Worm (Caenorhabditis elegans) whole organism, mixed stage, embryonic: ENCODE measurements around the gene ins-9.

Experiments
- blmp-1 ChIP-seq: fragments of 150-350 bp; optimal IDR thresholded peaks from 2 replicates; lab custom pipeline; 2014; ENCODE audit warnings: missing biosample characterization, missing genetic modification characterization
- elt-1 ChIP-seq: sonication (generic microtip); optimal IDR thresholded peaks from 2 replicates; lab custom pipeline; 2017; ENCODE audit warnings: missing genetic modification characterization, mild to moderate bottlenecking, missing compliant biosample characterization, antibody characterized with exemption, moderate library complexity, borderline replicate concordance; ENCODE audit not compliant: insufficient read depth
- elt-3 ChIP-seq: fragments of 150-350 bp; optimal IDR thresholded peaks from 2 replicates; lab custom pipeline; 2014; ENCODE audit warnings: missing biosample characterization, missing genetic modification characterization
- lsy-2 ChIP-seq: fragments of 150-350 bp; optimal IDR thresholded peaks from 2 replicates; lab custom pipeline; 2014; ENCODE audit warnings: missing biosample characterization, missing genetic modification characterization
- nhr-76 ChIP-seq: sonication (generic microtip); optimal IDR thresholded peaks from 2 replicates; lab custom pipeline; 2017; ENCODE audit warnings: missing biosample characterization, missing genetic modification characterization
- pha-4 ChIP-seq: fragments of 150-350 bp; optimal IDR thresholded peaks from 2 replicates; lab custom pipeline; 2018; ENCODE audit warnings: missing biosample characterization, missing genetic modification reagents, missing genetic modification characterization
- snpc-4 ChIP-seq: fragments of 150-350 bp; optimal IDR thresholded peaks from 2 replicates; lab custom pipeline; 2014; ENCODE audit warnings: missing biosample characterization, missing genetic modification characterization
- sptf-1 ChIP-seq: sonication (generic microtip); optimal IDR thresholded peaks from 2 replicates; lab custom pipeline; 2017; ENCODE audit warnings: mild to moderate bottlenecking, missing genetic modification characterization, moderate library complexity, missing compliant biosample characterization
- unc-39 ChIP-seq: fragments of 150-350 bp; optimal IDR thresholded peaks from 2 replicates; lab custom pipeline; 2014; ENCODE audit warnings: missing biosample characterization, missing genetic modification characterization
- ztf-11 ChIP-seq: fragments of 150-350 bp; optimal IDR thresholded peaks from 2 replicates; lab custom pipeline; 2014; ENCODE audit warnings: missing biosample characterization, missing genetic modification characterization

- TF ChIP-seq pha-4 (tag; lab: Kevin White, UChicago) = no peak
- no peak for TF ChIP-seq lsy-2 (tag; lab: Kevin White, UChicago)
- TF ChIP-seq blmp-1 (tag; lab: Kevin White, UChicago) = no peak
- no peak for TF ChIP-seq unc-39
- no peak for TF ChIP-seq elt-3
- no peak for TF ChIP-seq nhr-76 (tag; lab: Kevin White, UChicago)
- no peak for TF ChIP-seq sptf-1 (tag; lab: Kevin White, UChicago)
- no peak for TF ChIP-seq ztf-11
- no peak for TF ChIP-seq elt-1 (tag; lab: Kevin White, UChicago)
- no peak for TF ChIP-seq snpc-4 (tag; lab: Kevin White, UChicago)
These were observed 25.0 kb upstream of the ins-9 start for ce11 chrX:8891393-8891953.
